Fruit fly (Drosophila melanogaster) whole organism, embryonic: ENCODE data around the gene Adsl.

ENCODE experiments used
- Abd-B ChIP-seq: fragments of 200-800 bp; sonication (Bioruptor generic); optimal IDR thresholded peaks from 2 replicates; lab custom pipeline; 2018; ENCODE audit warnings: missing biosample characterization, mild to moderate bottlenecking, missing genetic modification characterization, moderate library complexity
- Atf-2 ChIP-seq: fragments of 200-800 bp; sonication (Bioruptor generic); optimal IDR thresholded peaks from 2 replicates; lab custom pipeline; 2016; ENCODE audit warnings: missing biosample characterization, missing genetic modification characterization
- CG10565 ChIP-seq: fragments of 200-800 bp; sonication (Bioruptor generic); optimal IDR thresholded peaks from 3 replicates; lab custom pipeline; 2016; ENCODE audit warnings: missing biosample characterization, mild to moderate bottlenecking, missing genetic modification characterization
- CG10654 ChIP-seq: fragments of 200-800 bp; sonication (Bioruptor generic); optimal IDR thresholded peaks from 2 replicates; lab custom pipeline; 2016; ENCODE audit warnings: missing biosample characterization, missing genetic modification characterization
- CG11085 ChIP-seq: fragments of 200-800 bp; sonication (Bioruptor generic); IDR thresholded peaks from 2 replicates; pipeline ENCODE4 v1.3.6; 2022; ENCODE audit warnings: missing biosample characterization, missing genetic modification characterization
- CG13296 ChIP-seq: fragments of 200-800 bp; sonication (Bioruptor generic); optimal IDR thresholded peaks from 3 replicates; lab custom pipeline; 2018; ENCODE audit warnings: missing biosample characterization, mild to moderate bottlenecking, missing genetic modification characterization
- CG13775 ChIP-seq: fragments of 200-800 bp; sonication (Bioruptor generic); optimal IDR thresholded peaks from 3 replicates; lab custom pipeline; 2017; ENCODE audit warnings: missing biosample characterization, mild to moderate bottlenecking, missing genetic modification characterization
- CG14710 ChIP-seq: fragments of 200-800 bp; sonication (Bioruptor generic); optimal IDR thresholded peaks from 3 replicates; lab custom pipeline; 2019; ENCODE audit warnings: missing biosample characterization, mild to moderate bottlenecking, missing genetic modification characterization, moderate library complexity
- CG14965 ChIP-seq: fragments of 200-800 bp; sonication (Bioruptor generic); optimal IDR thresholded peaks from 2 replicates; lab custom pipeline; 2016; ENCODE audit warnings: missing biosample characterization, missing genetic modification characterization, borderline replicate concordance
- CG1647 ChIP-seq: fragments of 200-800 bp; sonication (Bioruptor generic); optimal IDR thresholded peaks from 3 replicates; lab custom pipeline; 2016; ENCODE audit warnings: missing biosample characterization, missing genetic modification characterization
- CG17359 ChIP-seq: fragments of 200-800 bp; sonication (Bioruptor generic); optimal IDR thresholded peaks from 3 replicates; lab custom pipeline; 2018; ENCODE audit warnings: missing biosample characterization, mild to moderate bottlenecking, missing genetic modification characterization, moderate library complexity
- CG17385 ChIP-seq: fragments of 200-800 bp; sonication (Bioruptor generic); optimal IDR thresholded peaks from 3 replicates; lab custom pipeline; 2018; ENCODE audit warnings: missing biosample characterization, mild to moderate bottlenecking, missing genetic modification characterization
- CG1792 ChIP-seq: fragments of 200-800 bp; sonication (Bioruptor generic); optimal IDR thresholded peaks from 2 replicates; lab custom pipeline; 2016; ENCODE audit warnings: missing biosample characterization, missing genetic modification characterization
- CG18476 ChIP-seq: fragments of 200-800 bp; sonication (Bioruptor generic); optimal IDR thresholded peaks from 2 replicates; lab custom pipeline; 2016; ENCODE audit warnings: missing biosample characterization, mild to moderate bottlenecking, missing genetic modification characterization
- CG2120 ChIP-seq: fragments of 200-800 bp; sonication (Bioruptor generic); optimal IDR thresholded peaks from 3 replicates; lab custom pipeline; 2016; ENCODE audit warnings: missing biosample characterization, missing genetic modification characterization
- CG30020 ChIP-seq: fragments of 200-800 bp; optimal IDR thresholded peaks from 2 replicates; lab custom pipeline; 2019; ENCODE audit warnings: missing biosample characterization, mild to moderate bottlenecking, missing genetic modification characterization, moderate library complexity
- CG5953 ChIP-seq: fragments of 200-800 bp; sonication (Bioruptor generic); IDR thresholded peaks from 2 replicates; pipeline ENCODE4 v1.3.6; 2022; ENCODE audit warnings: missing biosample characterization, missing genetic modification characterization
- CG8281 ChIP-seq: fragments of 200-800 bp; sonication (Bioruptor generic); optimal IDR thresholded peaks from 2 replicates; lab custom pipeline; 2018; ENCODE audit warnings: missing biosample characterization, mild to moderate bottlenecking, missing genetic modification characterization, moderate library complexity
- CG8388 ChIP-seq: fragments of 200-800 bp; sonication (Bioruptor generic); optimal IDR thresholded peaks from 2 replicates; lab custom pipeline; 2019; ENCODE audit warnings: missing biosample characterization, mild to moderate bottlenecking, missing genetic modification characterization, moderate library complexity
- CG8478 ChIP-seq: fragments of >200 bp; optimal IDR thresholded peaks from 2 replicates; lab custom pipeline; 2018
- CG9609 ChIP-seq: fragments of 200-800 bp; sonication (Bioruptor generic); optimal IDR thresholded peaks from 3 replicates; lab custom pipeline; 2016; ENCODE audit warnings: missing biosample characterization, missing genetic modification characterization
- CrebB ChIP-seq: fragments of 200-800 bp; sonication (Bioruptor generic); optimal IDR thresholded peaks from 3 replicates; lab custom pipeline; 2018; ENCODE audit warnings: missing biosample characterization, mild to moderate bottlenecking, missing genetic modification characterization
- Dek ChIP-seq: fragments of 200-800 bp; sonication (Bioruptor generic); optimal IDR thresholded peaks from 3 replicates; lab custom pipeline; 2019; ENCODE audit warnings: missing biosample characterization, mild to moderate bottlenecking, missing genetic modification characterization, moderate library complexity
- Dp ChIP-seq: fragments of 200-800 bp; sonication (Bioruptor generic); optimal IDR thresholded peaks from 2 replicates; lab custom pipeline; 2018; ENCODE audit warnings: missing biosample characterization, mild to moderate bottlenecking, missing genetic modification characterization, moderate library complexity
- Fer1 ChIP-seq: fragments of 200-800 bp; sonication (Bioruptor generic); optimal IDR thresholded peaks from 2 replicates; lab custom pipeline; 2017; ENCODE audit warnings: missing biosample characterization, mild to moderate bottlenecking, missing genetic modification characterization
- Med ChIP-seq: fragments of 200-800 bp; sonication (Bioruptor generic); peaks from one replicate; lab custom pipeline; 2016; ENCODE audit warnings: missing biosample characterization, missing genetic modification characterization, mild to moderate bottlenecking, inconsistent platforms, moderate library complexity
- NC2β ChIP-seq: fragments of 200-800 bp; sonication (Bioruptor generic); optimal IDR thresholded peaks from 2 replicates; lab custom pipeline; 2016; ENCODE audit warnings: missing biosample characterization, missing genetic modification characterization
- Nf-YB ChIP-seq: fragments of 200-800 bp; sonication (Bioruptor generic); optimal IDR thresholded peaks from 3 replicates; lab custom pipeline; 2019; ENCODE audit warnings: missing biosample characterization, mild to moderate bottlenecking, missing genetic modification characterization, moderate library complexity
- Pdp1 ChIP-seq, 2 experiments: fragments of 200-800 bp; sonication (Bioruptor generic); optimal IDR thresholded peaks; 3 replicates each; lab custom pipeline; 2016; ENCODE audit warnings: missing biosample characterization in 2 of 2, missing genetic modification characterization in 2 of 2, mild to moderate bottlenecking in 1 of 2, moderate library complexity in 1 of 2
- Ravus ChIP-seq: fragments of 200-800 bp; sonication (Bioruptor generic); IDR thresholded peaks from 2 replicates; pipeline ENCODE4 v1.3.6; 2022; ENCODE audit warnings: missing biosample characterization, missing genetic modification characterization
- Sox100B ChIP-seq: fragments of 200-800 bp; sonication (Bioruptor generic); optimal IDR thresholded peaks from 3 replicates; lab custom pipeline; 2018; ENCODE audit warnings: missing biosample characterization, mild to moderate bottlenecking, missing genetic modification characterization
- Sry-δ ChIP-seq: fragments of 200-800 bp; sonication (Bioruptor generic); optimal IDR thresholded peaks from 2 replicates; lab custom pipeline; 2016; ENCODE audit warnings: missing biosample characterization, missing genetic modification characterization
- TFAM ChIP-seq: fragments of 200-800 bp; sonication (Bioruptor generic); optimal IDR thresholded peaks from 2 replicates; lab custom pipeline; 2017; ENCODE audit warnings: missing biosample characterization, missing genetic modification characterization, inconsistent platforms
- Usf ChIP-seq: fragments of 200-800 bp; sonication (Bioruptor generic); optimal IDR thresholded peaks from 2 replicates; lab custom pipeline; 2017; ENCODE audit warnings: missing genotype, missing biosample characterization, missing genetic modification characterization
- dimm ChIP-seq: fragments of 200-800 bp; sonication (Bioruptor generic); IDR thresholded peaks from 2 replicates; pipeline ENCODE4 v1.3.6; 2022; ENCODE audit warnings: missing biosample characterization, missing genetic modification characterization
- disco-r ChIP-seq: fragments of 200-800 bp; sonication (Bioruptor generic); optimal IDR thresholded peaks from 2 replicates; lab custom pipeline; 2016; ENCODE audit warnings: missing biosample characterization, missing genetic modification characterization
- dmrt11E ChIP-seq: fragments of 200-800 bp; sonication (Bioruptor generic); optimal IDR thresholded peaks from 3 replicates; lab custom pipeline; 2018; ENCODE audit warnings: missing biosample characterization, mild to moderate bottlenecking, missing genetic modification characterization, moderate library complexity
- dpn ChIP-seq, 2 experiments: fragments of 200-800 bp; sonication (Bioruptor generic); optimal IDR thresholded peaks; 3 replicates each; lab custom pipeline; 2016; ENCODE audit warnings: missing biosample characterization in 2 of 2, missing genetic modification characterization in 2 of 2
- lilli ChIP-seq: fragments of 200-800 bp; sonication (Bioruptor generic); optimal IDR thresholded peaks from 3 replicates; lab custom pipeline; 2016; ENCODE audit warnings: missing biosample characterization, missing genetic modification characterization
- lola ChIP-seq, 3 experiments: fragments of >200 bp in 2 of 3; fragments of 200-800 bp in 1 of 3; sonication (Bioruptor generic) in 1 of 3; optimal IDR thresholded peaks; 2 replicates each; lab custom pipeline; 2017 to 2019; ENCODE audit warnings: missing biosample characterization in 3 of 3, missing genetic modification characterization in 3 of 3, mild to moderate bottlenecking in 1 of 3, moderate library complexity in 1 of 3
- mirr ChIP-seq: fragments of 200-800 bp; sonication (Bioruptor generic); optimal IDR thresholded peaks from 3 replicates; lab custom pipeline; 2018; ENCODE audit warnings: missing biosample characterization, mild to moderate bottlenecking, missing genetic modification characterization
- nmo ChIP-seq: fragments of 200-800 bp; sonication (Bioruptor generic); optimal IDR thresholded peaks from 2 replicates; lab custom pipeline; 2018; ENCODE audit warnings: missing biosample characterization, mild to moderate bottlenecking, missing genetic modification characterization, moderate library complexity
- pfk ChIP-seq: fragments of 200-800 bp; sonication (Bioruptor generic); optimal IDR thresholded peaks from 2 replicates; lab custom pipeline; 2018; ENCODE audit warnings: missing biosample characterization, mild to moderate bottlenecking, missing genetic modification characterization, moderate library complexity
- pita ChIP-seq: fragments of 200-800 bp; sonication (Bioruptor generic); optimal IDR thresholded peaks from 2 replicates; lab custom pipeline; 2017; ENCODE audit warnings: missing biosample characterization, mild to moderate bottlenecking, missing genetic modification characterization
- sisA ChIP-seq: fragments of 200-800 bp; sonication (Bioruptor generic); IDR thresholded peaks from 2 replicates; pipeline ENCODE4 v1.3.6; 2022; ENCODE audit warnings: missing biosample characterization, missing genetic modification characterization
- sr ChIP-seq: fragments of 200-800 bp; sonication (Bioruptor generic); IDR thresholded peaks from 3 replicates; pipeline ENCODE4 v1.3.6; 2022; ENCODE audit warnings: missing biosample characterization, missing genetic modification characterization
- tup ChIP-seq: fragments of 200-800 bp; sonication (Bioruptor generic); optimal IDR thresholded peaks from 2 replicates; lab custom pipeline; 2016; ENCODE audit warnings: missing biosample characterization, mild to moderate bottlenecking, missing genetic modification characterization, moderate library complexity
- vfl ChIP-seq: fragments of 200-800 bp; sonication (Bioruptor generic); optimal IDR thresholded peaks from 2 replicates; lab custom pipeline; 2016; ENCODE audit warnings: missing biosample characterization, missing genetic modification characterization
- wor ChIP-seq: fragments of 200-800 bp; sonication (Bioruptor generic); IDR thresholded peaks from 2 replicates; pipeline ENCODE4 v1.3.6; 2022; ENCODE audit warnings: missing biosample characterization, missing genetic modification characterization

Gene Adsl

dm6 chr3R:17056183-17056904 is 35.4 kb upstream of the Adsl start (continued):
- TF ChIP-seq nmo (GFP tag; lab: Kevin White, UChicago) (peak; percentile 51), CG10654 (no peak), dimm (GFP tag; lab: Robert Waterston, UW) (no peak), CG17385 (GFP tag; lab: Kevin White, UChicago) (peak; percentile 30), mirr (peak; percentile 73), CG10565 (GFP tag; lab: Kevin White, UChicago) (no peak), CG13775 (GFP tag; lab: Kevin White, UChicago) (no peak), disco-r (GFP tag; lab: Kevin White, UChicago) (no peak), Med (peak; percentile 99), dpn (GFP tag; optimal IDR thresholded peaks at IDR 0.05; lab: Kevin White, UChicago) (no peak), dmrt11E (tag; lab: Kevin White, UChicago) (no peak), Dek (tag; lab: Kevin White, UChicago) (no peak), CG18476 (GFP tag; lab: Kevin White, UChicago) (no peak), CG14710 (tag; lab: Kevin White, UChicago) (no peak), Sox100B (GFP tag; lab: Kevin White, UChicago) (no peak), CG8478 (lab: Kevin White, UChicago) (peak; percentile 93), CG1647 (GFP tag; lab: Kevin White, UChicago) (no peak), vfl (GFP tag; lab: Kevin White, UChicago) (no peak), Nf-YB (GFP tag; lab: Kevin White, UChicago) (peak; percentile 62), CG8388 (GFP tag; lab: Kevin White, UChicago) (peak; percentile 5), CG9609 (GFP tag; lab: Kevin White, UChicago) (no peak), sr (GFP tag; lab: Robert Waterston, UW) (0 out of 3 replicates have a peak, but pooled peaks have one; percentile 54), CG13296 (GFP tag; lab: Kevin White, UChicago) (peak; percentile 38), Ravus (no peak), CG17359 (tag; lab: Kevin White, UChicago) (no peak), pita (GFP tag; lab: Kevin White, UChicago) (no peak), Pdp1 (GFP tag; optimal IDR thresholded peaks at IDR 0.05; lab: Kevin White, UChicago) (peak in 1 of 2 experiments; percentile 99), CG8281 (tag; lab: Kevin White, UChicago) (peak; percentile 92), lilli (peak; percentile 23), CG11085 (GFP tag; lab: Robert Waterston, UW) (no peak), CrebB (tag; lab: Kevin White, UChicago) (peak; percentile 31), NC2β (GFP tag; lab: Kevin White, UChicago) (peak; percentile 15), CG5953 (GFP tag; lab: Robert Waterston, UW) (0 out of 2 replicates have a peak, but pooled peaks have one; percentile 6), TFAM (no peak), sisA (GFP tag; lab: Robert Waterston, UW) (no peak), CG2120 (peak; percentile 15), lola (GFP tag; optimal IDR thresholded peaks at IDR 0.05; lab: Kevin White, UChicago) (peak in 1 of 3 experiments; percentile 69), wor (GFP tag; lab: Robert Waterston, UW) (no peak), CG30020 (tag; lab: Kevin White, UChicago) (no peak), Abd-B (peak; percentile 72), CG1792 (GFP tag; lab: Kevin White, UChicago) (no peak), pfk (GFP tag; lab: Kevin White, UChicago) (peak; percentile 96), Usf (no peak), tup (GFP tag; lab: Kevin White, UChicago) (no peak), Sry-δ (GFP tag; lab: Kevin White, UChicago) (no peak), Dp (peak; percentile 8), CG14965 (GFP tag; lab: Kevin White, UChicago) (no peak), Atf-2 (no peak), Fer1 (GFP tag; lab: Kevin White, UChicago) (peak; percentile 70)
